Fruit fly (Drosophila melanogaster) Kc167 (cell line): ENCODE measurements around the gene mRpS35.

ENCODE experiments used
- Myc ChIP-seq: fragments of >200 bp; optimal IDR thresholded peaks from 2 replicates; lab custom pipeline; 2017; ENCODE audit warnings: missing external identifiers
- Sin3A ChIP-seq: fragments of >200 bp; optimal IDR thresholded peaks from 2 replicates; lab custom pipeline; 2018; ENCODE audit warnings: missing external identifiers
- h ChIP-seq: fragments of >200 bp; optimal IDR thresholded peaks from 3 replicates; lab custom pipeline; 2018; ENCODE audit warnings: missing external identifiers
- insv ChIP-seq: fragments of >200 bp; optimal IDR thresholded peaks from 3 replicates; lab custom pipeline; 2018; ENCODE audit warnings: missing external identifiers
- psq ChIP-seq: fragments of >200 bp; optimal IDR thresholded peaks from 2 replicates; lab custom pipeline; 2017; ENCODE audit warnings: missing external identifiers
- ttk ChIP-seq: sonication (Bioruptor generic); optimal IDR thresholded peaks from 2 replicates; lab custom pipeline; 2017; ENCODE audit warnings: missing external identifiers

Gene mRpS35

dm6 chr3L:2765794-2766268 lies 14.9 kb upstream of the mRpS35 start:
- no peak for TF ChIP-seq Sin3A
- no peak for TF ChIP-seq Myc
- TF ChIP-seq psq (lab: Kevin White, UChicago) = peak; percentile 50
- no peak for TF ChIP-seq ttk

dm6 chr3L:2766269-2767088 lies 14.2 kb upstream of the mRpS35 start, which contains the start of the genes Mrtf and Non2:
TSS of gene Mrtf (minus strand) at chr3L:2766536.
TSS of gene Non2 (plus strand) at chr3L:2766999.
- no peak for TF ChIP-seq ttk
- TF ChIP-seq Sin3A = no peak
- TF ChIP-seq psq (lab: Kevin White, UChicago) = no peak
- no peak for TF ChIP-seq Myc
- no peak for TF ChIP-seq insv (lab: Kevin White, UChicago)
- no peak for TF ChIP-seq h (lab: Kevin White, UChicago)

dm6 chr3L:2772045-2772444 lies 8.7 kb upstream of the mRpS35 start, which contains the start of gene AhcyL1:
TSS of gene AhcyL1 (minus strand) at chr3L:2772325.
- no peak for TF ChIP-seq h (lab: Kevin White, UChicago)

DNA sequence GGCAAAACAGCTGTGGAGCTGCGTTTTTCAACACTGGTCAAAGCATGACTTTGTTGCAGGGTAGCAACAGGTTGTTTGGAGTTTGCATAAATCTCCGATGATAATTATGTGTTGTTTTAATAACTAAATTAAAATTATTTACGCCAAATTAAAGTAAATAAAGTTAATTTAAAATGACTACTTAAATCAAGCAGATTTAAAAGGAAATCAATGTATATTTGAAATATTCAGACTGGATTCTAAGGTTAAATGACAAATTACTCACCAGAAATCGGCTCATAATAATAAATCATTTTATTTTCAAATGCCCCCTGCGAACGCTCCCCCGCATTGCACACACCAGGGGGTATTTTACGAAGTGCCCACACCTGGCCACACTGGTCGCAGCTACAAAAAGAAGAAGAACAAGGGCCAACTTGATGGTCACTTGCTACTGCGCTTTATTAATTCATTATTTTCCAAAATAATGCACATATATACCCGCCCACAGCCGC lies 6.7 kb upstream of the mRpS35 start, which contains the start of the genes CG12093 and Atg2:
CG12093 (minus strand) TSS at position 40 of the 494 bp plus-strand sequence.
Atg2 (plus strand) TSS at position 371 of the 494 bp plus-strand sequence.
- TF ChIP-seq ttk (no peak), insv (lab: Kevin White, UChicago) (no peak), h (lab: Kevin White, UChicago) (no peak), Myc (no peak), Sin3A (no peak), psq (lab: Kevin White, UChicago) (no peak)

- TF ChIP-seq Myc = no peak
- TF ChIP-seq psq (lab: Kevin White, UChicago) = no peak
- TF ChIP-seq insv (lab: Kevin White, UChicago) = no peak
- TF ChIP-seq h (lab: Kevin White, UChicago) = no peak
- no peak for TF ChIP-seq Sin3A
Observed at dm6 chr3L:2781991-2782677, 1.4 kb downstream of the mRpS35 start, which contains the start of gene Pgant6. TSS of gene Pgant6 (plus strand) at chr3L:2782255.

- TF ChIP-seq Myc = no peak
- no peak for TF ChIP-seq h (lab: Kevin White, UChicago)
- TF ChIP-seq psq (lab: Kevin White, UChicago) = no peak
- no peak for TF ChIP-seq insv (lab: Kevin White, UChicago)
- no peak for TF ChIP-seq Sin3A
- no peak for TF ChIP-seq ttk
Observed at dm6 chr3L:2782678-2783027, 2.0 kb downstream of the mRpS35 start.

- TF ChIP-seq h (lab: Kevin White, UChicago) = no peak
- TF ChIP-seq insv (lab: Kevin White, UChicago) = no peak
- TF ChIP-seq psq (lab: Kevin White, UChicago) = no peak
Observed at dm6 chr3L:2785941-2786340, 5.2 kb downstream of the mRpS35 start.

DNA sequence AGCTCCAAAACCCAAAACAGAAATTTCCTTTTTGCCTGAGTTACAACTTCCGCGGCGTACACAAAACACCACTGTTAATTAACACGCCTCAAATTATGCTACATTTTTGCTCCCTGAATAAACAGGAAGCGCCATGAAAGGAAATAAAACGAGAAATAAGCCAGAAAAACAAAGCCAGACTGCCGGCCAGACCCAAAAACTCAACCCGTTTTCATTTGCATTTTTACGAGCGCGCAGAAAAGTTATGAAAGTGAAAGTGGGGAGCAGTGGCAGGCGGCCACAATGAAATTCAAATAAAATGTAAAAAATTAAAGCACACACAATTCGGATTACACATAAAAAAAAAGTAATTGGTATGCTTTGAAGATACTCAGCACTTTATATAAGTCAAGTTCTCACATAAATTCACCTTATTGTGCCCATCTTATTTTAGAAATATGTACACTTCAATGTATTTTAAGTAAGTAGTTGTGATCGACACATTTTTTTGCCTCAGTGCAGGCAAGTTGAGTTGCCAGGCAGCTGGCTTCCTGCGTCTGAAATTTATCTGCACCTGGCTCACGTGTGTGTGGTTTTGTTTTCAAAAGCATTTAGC lies 14.8 kb downstream of the mRpS35 start:
- TF ChIP-seq Sin3A (no peak), h (lab: Kevin White, UChicago) (no peak), Myc (no peak), insv (lab: Kevin White, UChicago) (no peak), psq (lab: Kevin White, UChicago) (no peak)

- TF ChIP-seq Sin3A (no peak), Myc (no peak), insv (lab: Kevin White, UChicago) (no peak), ttk (no peak), psq (lab: Kevin White, UChicago) (no peak), h (lab: Kevin White, UChicago) (no peak)
Observed at dm6 chr3L:2796242-2796641, 15.5 kb downstream of the mRpS35 start.

- TF ChIP-seq insv (lab: Kevin White, UChicago) (no peak), Sin3A (no peak), psq (lab: Kevin White, UChicago) (no peak), ttk (no peak)
Observed at dm6 chr3L:2798463-2798993, 17.8 kb downstream of the mRpS35 start.

dm6 chr3L:2799110-2799618 lies 18.5 kb downstream of the mRpS35 start:
- TF ChIP-seq Sin3A (no peak), h (lab: Kevin White, UChicago) (no peak), psq (lab: Kevin White, UChicago) (no peak), ttk (no peak), Myc (no peak), insv (lab: Kevin White, UChicago) (no peak)

DNA sequence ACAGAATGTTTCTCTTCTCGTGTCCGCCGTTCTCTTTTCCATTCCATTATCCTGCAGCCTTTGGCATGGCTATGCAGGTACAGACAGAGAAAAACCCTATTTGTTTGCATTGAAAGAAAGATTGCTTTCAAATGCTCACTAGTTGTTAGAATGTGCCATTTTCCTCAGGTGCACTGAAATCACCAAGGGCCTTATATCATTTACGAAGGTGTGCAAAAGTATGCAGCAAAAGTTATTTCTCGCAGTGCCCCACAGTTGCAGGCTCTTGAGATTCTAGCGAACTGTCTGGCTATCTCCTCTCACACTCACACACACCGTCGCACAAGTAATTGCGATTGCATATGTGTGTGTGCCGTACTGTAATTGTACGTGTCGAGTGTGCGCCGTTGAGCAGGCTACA lies 19.6 kb downstream of the mRpS35 start:
- TF ChIP-seq Myc (no peak), psq (lab: Kevin White, UChicago) (no peak), Sin3A (no peak), insv (lab: Kevin White, UChicago) (no peak), ttk (no peak), h (lab: Kevin White, UChicago) (no peak)
